Fruit fly (Drosophila melanogaster) whole organism, embryonic: ENCODE measurements around the gene CG16772.

ENCODE experiments used
- B-H2 ChIP-seq: fragments of 200-800 bp; sonication (Bioruptor generic); optimal IDR thresholded peaks from 2 replicates; lab custom pipeline; 2018; ENCODE audit warnings: missing biosample characterization, mild to moderate bottlenecking, missing genetic modification characterization
- BEAF-32 ChIP-seq: fragments of 200-800 bp; sonication (Bioruptor generic); optimal IDR thresholded peaks from 3 replicates; lab custom pipeline; 2017; ENCODE audit warnings: missing biosample characterization, missing genetic modification characterization, mild to moderate bottlenecking, moderate library complexity, missing genetic modification reagents
- Bgb ChIP-seq: fragments of 200-800 bp; sonication (Bioruptor generic); IDR thresholded peaks from 2 replicates; pipeline ENCODE4 v1.3.6; 2022; ENCODE audit warnings: missing biosample characterization, missing genetic modification characterization; ENCODE audit not compliant: partially characterized antibody
- CG12659 ChIP-seq: fragments of 200-800 bp; sonication (Bioruptor generic); optimal IDR thresholded peaks from 3 replicates; lab custom pipeline; 2017; ENCODE audit warnings: mild to moderate bottlenecking, missing biosample characterization, missing genetic modification reagents, missing genetic modification characterization
- CG15601 ChIP-seq: fragments of 200-800 bp; sonication (Bioruptor generic); optimal IDR thresholded peaks from 3 replicates; lab custom pipeline; 2019; ENCODE audit warnings: missing biosample characterization, mild to moderate bottlenecking, missing genetic modification characterization, moderate library complexity
- CG17359 ChIP-seq: fragments of 200-800 bp; sonication (Bioruptor generic); optimal IDR thresholded peaks from 3 replicates; lab custom pipeline; 2018; ENCODE audit warnings: missing biosample characterization, mild to moderate bottlenecking, missing genetic modification characterization, moderate library complexity
- CG17829 ChIP-seq: fragments of 200-800 bp; optimal IDR thresholded peaks from 2 replicates; lab custom pipeline; 2019; ENCODE audit warnings: missing biosample characterization, mild to moderate bottlenecking, missing genetic modification characterization, moderate library complexity
- CG30431 ChIP-seq: fragments of 200-800 bp; sonication (Bioruptor generic); optimal IDR thresholded peaks from 2 replicates; lab custom pipeline; 2017; ENCODE audit warnings: missing biosample characterization, missing genetic modification characterization
- CG34224 ChIP-seq: fragments of 200-800 bp; sonication (Bioruptor generic); IDR thresholded peaks from 3 replicates; pipeline ENCODE4 v1.3.6; 2022; ENCODE audit warnings: missing biosample characterization, missing genetic modification characterization; ENCODE audit not compliant: partially characterized antibody
- CG42726 ChIP-seq: fragments of 200-800 bp; sonication (Bioruptor generic); IDR thresholded peaks from 2 replicates; pipeline ENCODE4 v1.3.6; 2022; ENCODE audit warnings: missing biosample characterization, missing genetic modification characterization; ENCODE audit not compliant: partially characterized antibody
- CG4617 ChIP-seq: fragments of 200-800 bp; sonication (Bioruptor generic); optimal IDR thresholded peaks from 3 replicates; lab custom pipeline; 2016; ENCODE audit warnings: missing biosample characterization, missing genetic modification characterization, borderline replicate concordance
- CG6791 ChIP-seq: fragments of 200-800 bp; sonication (Bioruptor generic); IDR thresholded peaks from 3 replicates; pipeline ENCODE4 v1.3.6; 2022; ENCODE audit warnings: missing biosample characterization, missing genetic modification characterization; ENCODE audit not compliant: partially characterized antibody
- CG7556 ChIP-seq: fragments of 200-800 bp; sonication (Bioruptor generic); optimal IDR thresholded peaks from 2 replicates; lab custom pipeline; 2017; ENCODE audit warnings: missing biosample characterization, mild to moderate bottlenecking, missing genetic modification characterization
- CG9797 ChIP-seq: fragments of 200-800 bp; sonication (Bioruptor generic); optimal IDR thresholded peaks from 3 replicates; lab custom pipeline; 2018; ENCODE audit warnings: missing biosample characterization, mild to moderate bottlenecking, missing genetic modification characterization
- CoRest ChIP-seq: fragments of 200-800 bp; sonication (Bioruptor generic); optimal IDR thresholded peaks from 3 replicates; lab custom pipeline; 2018; ENCODE audit warnings: missing biosample characterization, mild to moderate bottlenecking, missing genetic modification characterization, moderate library complexity
- Dek ChIP-seq: fragments of 200-800 bp; sonication (Bioruptor generic); optimal IDR thresholded peaks from 3 replicates; lab custom pipeline; 2019; ENCODE audit warnings: missing biosample characterization, mild to moderate bottlenecking, missing genetic modification characterization, moderate library complexity
- Dll ChIP-seq: fragments of 200-800 bp; sonication (Bioruptor generic); IDR thresholded peaks from 4 replicates; pipeline ENCODE4 v1.3.6; 2022; ENCODE audit warnings: missing biosample characterization, missing genetic modification characterization; ENCODE audit not compliant: partially characterized antibody
- Doc3 ChIP-seq: fragments of 200-800 bp; sonication (Bioruptor generic); IDR thresholded peaks from 3 replicates; pipeline ENCODE4 v1.3.6; 2022; ENCODE audit warnings: missing biosample characterization, missing genetic modification characterization; ENCODE audit not compliant: partially characterized antibody
- Dp ChIP-seq: fragments of 200-800 bp; sonication (Bioruptor generic); optimal IDR thresholded peaks from 2 replicates; lab custom pipeline; 2018; ENCODE audit warnings: missing biosample characterization, mild to moderate bottlenecking, missing genetic modification characterization, moderate library complexity
- Dref ChIP-seq: fragments of 200-800 bp; sonication (Bioruptor generic); IDR thresholded peaks from 2 replicates; pipeline ENCODE4 v1.3.6; 2022; ENCODE audit warnings: missing biosample characterization, missing genetic modification characterization
- PHDP ChIP-seq: fragments of 200-800 bp; sonication (Bioruptor generic); optimal IDR thresholded peaks from 3 replicates; lab custom pipeline; 2018; ENCODE audit warnings: missing biosample characterization, mild to moderate bottlenecking, missing genetic modification characterization, moderate library complexity
- Scr ChIP-seq: fragments of 200-800 bp; sonication (Bioruptor generic); IDR thresholded peaks from 2 replicates; pipeline ENCODE4 v1.3.6; 2022; ENCODE audit warnings: missing biosample characterization, missing genetic modification characterization; ENCODE audit not compliant: partially characterized antibody
- YL-1 ChIP-seq: fragments of 200-800 bp; sonication (Bioruptor generic); optimal IDR thresholded peaks from 3 replicates; lab custom pipeline; 2017; ENCODE audit warnings: missing biosample characterization, mild to moderate bottlenecking, missing genetic modification characterization
- amos ChIP-seq: fragments of 200-800 bp; sonication (Bioruptor generic); IDR thresholded peaks from 2 replicates; pipeline ENCODE4 v1.3.6; 2022; ENCODE audit warnings: missing biosample characterization, missing genetic modification characterization; ENCODE audit not compliant: partially characterized antibody
- bbx ChIP-seq: fragments of 200-800 bp; sonication (Bioruptor generic); IDR thresholded peaks from 2 replicates; pipeline ENCODE4 v1.3.6; 2022; ENCODE audit warnings: missing biosample characterization, missing genetic modification characterization; ENCODE audit not compliant: partially characterized antibody
- bigmax ChIP-seq: fragments of 200-800 bp; sonication (Bioruptor generic); optimal IDR thresholded peaks from 2 replicates; lab custom pipeline; 2018; ENCODE audit warnings: missing biosample characterization, mild to moderate bottlenecking, missing genetic modification characterization
- dysf ChIP-seq: fragments of 200-800 bp; sonication (Bioruptor generic); IDR thresholded peaks from 3 replicates; pipeline ENCODE4 v1.3.6; 2022; ENCODE audit warnings: missing biosample characterization, missing genetic modification characterization
- ftz-f1 ChIP-seq: fragments of 200-800 bp; sonication (Bioruptor generic); optimal IDR thresholded peaks from 2 replicates; lab custom pipeline; 2016; ENCODE audit warnings: missing biosample characterization, missing genetic modification characterization
- gem ChIP-seq: fragments of 200-800 bp; sonication (Bioruptor generic); optimal IDR thresholded peaks from 2 replicates; lab custom pipeline; 2019; ENCODE audit warnings: missing biosample characterization, mild to moderate bottlenecking, missing genetic modification characterization, moderate library complexity
- gfzf ChIP-seq: fragments of 200-800 bp; sonication (Bioruptor generic); optimal IDR thresholded peaks from 2 replicates; lab custom pipeline; 2016; ENCODE audit warnings: missing biosample characterization, mild to moderate bottlenecking, missing genetic modification characterization, moderate library complexity
- gsb-n ChIP-seq: fragments of 200-800 bp; sonication (Bioruptor generic); optimal IDR thresholded peaks from 3 replicates; lab custom pipeline; 2018; ENCODE audit warnings: missing biosample characterization, mild to moderate bottlenecking, missing genetic modification characterization
- hbn ChIP-seq: fragments of 200-800 bp; sonication (Bioruptor generic); IDR thresholded peaks from 2 replicates; pipeline ENCODE4 v1.3.6; 2022; ENCODE audit warnings: missing biosample characterization, missing genetic modification characterization; ENCODE audit not compliant: partially characterized antibody
- her ChIP-seq: fragments of 200-800 bp; sonication (Bioruptor generic); optimal IDR thresholded peaks from 2 replicates; lab custom pipeline; 2016; ENCODE audit warnings: missing biosample characterization, missing genetic modification characterization
- inv ChIP-seq: fragments of 200-800 bp; sonication (Bioruptor generic); IDR thresholded peaks from 2 replicates; pipeline ENCODE4 v1.3.6; 2022; ENCODE audit warnings: missing biosample characterization, missing genetic modification characterization; ENCODE audit not compliant: partially characterized antibody
- pb ChIP-seq: fragments of 200-800 bp; sonication (Bioruptor generic); optimal IDR thresholded peaks from 3 replicates; lab custom pipeline; 2016; ENCODE audit warnings: missing biosample characterization, missing genetic modification characterization
- sens ChIP-seq: fragments of 200-800 bp; sonication (Bioruptor generic); peaks from one replicate; lab custom pipeline; 2016; ENCODE audit warnings: missing biosample characterization, missing genetic modification characterization
- tap ChIP-seq: fragments of 200-800 bp; optimal IDR thresholded peaks from 3 replicates; lab custom pipeline; 2019; ENCODE audit warnings: missing biosample characterization, mild to moderate bottlenecking, missing genetic modification characterization, moderate library complexity
- trem ChIP-seq: fragments of 200-800 bp; optimal IDR thresholded peaks from 3 replicates; lab custom pipeline; 2019; ENCODE audit warnings: missing biosample characterization, mild to moderate bottlenecking, missing genetic modification characterization, moderate library complexity
- unc-4 ChIP-seq: fragments of 200-800 bp; sonication (Bioruptor generic); IDR thresholded peaks from 2 replicates; pipeline ENCODE4 v1.3.6; 2022; ENCODE audit warnings: missing biosample characterization, missing genetic modification characterization; ENCODE audit not compliant: partially characterized antibody
- vnd ChIP-seq: fragments of 200-800 bp; sonication (Bioruptor generic); IDR thresholded peaks from 3 replicates; pipeline ENCODE4 v1.3.6; 2022; ENCODE audit warnings: missing biosample characterization, missing genetic modification characterization; ENCODE audit not compliant: partially characterized antibody
- zen2 ChIP-seq: fragments of 200-800 bp; sonication (Bioruptor generic); IDR thresholded peaks from 3 replicates; pipeline ENCODE4 v1.3.6; 2022; ENCODE audit warnings: missing biosample characterization, missing genetic modification characterization; ENCODE audit not compliant: partially characterized antibody

The CG16772 gene

DNA sequence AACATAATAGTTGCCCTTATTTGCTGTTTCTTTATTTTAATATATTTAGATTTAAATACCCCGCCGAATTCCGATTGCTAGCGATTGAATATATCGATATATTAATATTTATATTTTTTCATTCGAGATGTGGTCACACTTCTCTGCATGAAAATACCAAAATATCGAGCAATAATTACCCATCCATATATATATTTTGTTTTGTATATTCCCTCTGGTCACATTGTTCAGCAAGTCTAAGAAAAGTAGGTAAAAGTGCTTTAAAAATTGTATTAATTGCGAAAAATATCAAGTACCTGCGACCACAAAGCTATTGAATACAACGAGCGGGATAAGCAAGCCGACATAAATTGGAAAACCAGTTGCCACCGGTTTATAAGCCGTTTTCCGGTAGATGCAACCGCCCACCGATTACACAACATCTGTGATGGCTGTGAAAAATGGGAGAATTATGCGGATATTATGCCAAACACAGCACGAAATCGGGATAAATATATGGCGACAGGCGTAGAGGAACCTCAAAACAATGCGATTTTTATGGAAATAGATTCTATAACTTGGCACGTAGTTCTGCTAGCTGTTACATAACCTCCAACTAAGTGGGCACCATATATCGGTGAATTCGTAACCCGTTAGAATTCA lies 3.8 kb upstream of the CG16772 start, which contains the start of gene COX4 (continued):
- TF ChIP-seq CG30431 (no peak), ftz-f1 (GFP tag; lab: Kevin White, UChicago) (no peak), trem (tag; lab: Kevin White, UChicago) (peak; percentile 69), Dll (GFP tag; lab: Robert Waterston, UW) (peak; percentile 73), dysf (no peak), CG34224 (GFP tag; lab: Robert Waterston, UW) (peak; percentile 63; the same call in 2 of the 3 replicates), gfzf (GFP tag; lab: Kevin White, UChicago) (peak; percentile 69), tap (tag; lab: Kevin White, UChicago) (peak; percentile 13), PHDP (tag; lab: Kevin White, UChicago) (peak; percentile 8), Doc3 (GFP tag; lab: Robert Waterston, UW) (peak; percentile 60; the same call in 2 of the 3 replicates), CG4617 (GFP tag; lab: Kevin White, UChicago) (peak; percentile 26), sens (GFP tag; lab: Kevin White, UChicago) (peak; percentile 2), Bgb (GFP tag; lab: Robert Waterston, UW) (peak; percentile 80), CG7556 (GFP tag; lab: Kevin White, UChicago) (no peak), CG12659 (GFP tag; lab: Kevin White, UChicago) (peak; percentile 44), CG9797 (GFP tag; lab: Kevin White, UChicago) (peak; percentile 75), vnd (peak; percentile 49; the same call in 1 of the 3 replicates), B-H2 (peak; percentile 26), BEAF-32 (GFP tag; lab: Kevin White, UChicago) (peak; percentile 78), CG15601 (tag; lab: Kevin White, UChicago) (peak; percentile 48), bbx (GFP tag; lab: Robert Waterston, UW) (peak; percentile 86), her (no peak), pb (no peak), unc-4 (GFP tag; lab: Robert Waterston, UW) (peak; percentile 77), bigmax (GFP tag; lab: Kevin White, UChicago) (peak; percentile 84), amos (GFP tag; lab: Robert Waterston, UW) (peak; percentile 79), YL-1 (GFP tag; lab: Kevin White, UChicago) (peak; percentile 93), Scr (GFP tag; lab: Robert Waterston, UW) (peak; percentile 73), CG17359 (tag; lab: Kevin White, UChicago) (peak; percentile 4), Dp (GFP tag; lab: Kevin White, UChicago) (peak; percentile 97), CG42726 (GFP tag; lab: Robert Waterston, UW) (peak; percentile 74; the same call in 1 of the 2 replicates), CoRest (tag; lab: Kevin White, UChicago) (peak; percentile 11), CG6791 (GFP tag; lab: Robert Waterston, UW) (peak; percentile 62; the same call in 2 of the 3 replicates), inv (GFP tag; lab: Robert Waterston, UW) (peak; percentile 58), gsb-n (tag; lab: Kevin White, UChicago) (peak; percentile 27), CG17829 (tag; lab: Kevin White, UChicago) (peak; percentile 51), hbn (peak; percentile 51), Dek (tag; lab: Kevin White, UChicago) (peak; percentile 44), gem (tag; lab: Kevin White, UChicago) (no peak), zen2 (peak; percentile 32; the same call in 1 of the 3 replicates), Dref (GFP tag; lab: Robert Waterston, UW) (peak; percentile 84)
